Fruit fly (Drosophila melanogaster) whole organism, prepupa: ENCODE measurements around the gene Lk6.

Source experiments
- Blimp-1 ChIP-seq: fragments of 200-800 bp; sonication (Bioruptor generic); optimal IDR thresholded peaks from 3 replicates; lab custom pipeline; 2017; ENCODE audit warnings: missing biosample characterization, missing genetic modification characterization, mild to moderate bottlenecking, moderate library complexity, missing genetic modification reagents
- CG10631 ChIP-seq: fragments of 200-800 bp; sonication (Bioruptor generic); optimal IDR thresholded peaks from 2 replicates; lab custom pipeline; 2016; ENCODE audit warnings: missing biosample characterization, missing genetic modification characterization
- CG15336 ChIP-seq: fragments of 200-800 bp; sonication (Bioruptor generic); IDR thresholded peaks from 2 replicates; pipeline ENCODE4 v1.3.6; 2022; ENCODE audit warnings: missing biosample characterization, missing genetic modification characterization
- CG3032 ChIP-seq: fragments of 200-800 bp; optimal IDR thresholded peaks from 2 replicates; lab custom pipeline; 2019; ENCODE audit warnings: missing biosample characterization, mild to moderate bottlenecking, missing genetic modification characterization, moderate library complexity
- CG31627 ChIP-seq: fragments of 200-800 bp; sonication (Bioruptor generic); optimal IDR thresholded peaks from 3 replicates; lab custom pipeline; 2016; ENCODE audit warnings: missing biosample characterization, missing genetic modification characterization
- CG32006 ChIP-seq: fragments of 200-800 bp; sonication (Bioruptor generic); optimal IDR thresholded peaks from 3 replicates; lab custom pipeline; 2017; ENCODE audit warnings: missing biosample characterization, mild to moderate bottlenecking, missing genetic modification characterization
- CG34406 ChIP-seq: fragments of 200-800 bp; sonication (Bioruptor generic); optimal IDR thresholded peaks from 3 replicates; lab custom pipeline; 2016; ENCODE audit warnings: missing biosample characterization, missing genetic modification characterization
- CG4318 ChIP-seq: fragments of 200-800 bp; sonication (Bioruptor generic); optimal IDR thresholded peaks from 3 replicates; lab custom pipeline; 2017; ENCODE audit warnings: missing biosample characterization, mild to moderate bottlenecking, missing genetic modification characterization
- CG6792 ChIP-seq: fragments of 200-800 bp; sonication (Bioruptor generic); optimal IDR thresholded peaks from 3 replicates; lab custom pipeline; 2016; ENCODE audit warnings: missing biosample characterization, missing genetic modification characterization
- CG6854 ChIP-seq: fragments of 200-800 bp; sonication (Bioruptor generic); optimal IDR thresholded peaks from 2 replicates; lab custom pipeline; 2017; ENCODE audit warnings: missing biosample characterization, mild to moderate bottlenecking, missing genetic modification characterization
- CG7368 ChIP-seq: fragments of 200-800 bp; sonication (Bioruptor generic); optimal IDR thresholded peaks from 3 replicates; lab custom pipeline; 2016; ENCODE audit warnings: missing biosample characterization, missing genetic modification characterization
- CG8119 ChIP-seq: fragments of 200-800 bp; sonication (Bioruptor generic); IDR thresholded peaks from 3 replicates; pipeline ENCODE4 v1.3.6; 2022; ENCODE audit warnings: missing biosample characterization, missing genetic modification characterization
- Eip93F ChIP-seq: fragments of 200-800 bp; sonication (Bioruptor generic); optimal IDR thresholded peaks from 2 replicates; lab custom pipeline; 2016; ENCODE audit warnings: missing biosample characterization, mild to moderate bottlenecking, missing genetic modification characterization
- Ets21C ChIP-seq: fragments of 200-800 bp; sonication (Bioruptor generic); optimal IDR thresholded peaks from 3 replicates; lab custom pipeline; 2016; ENCODE audit warnings: missing biosample characterization, missing genetic modification characterization
- Ets96B ChIP-seq: fragments of 200-800 bp; optimal IDR thresholded peaks from 2 replicates; lab custom pipeline; 2019; ENCODE audit warnings: missing biosample characterization, mild to moderate bottlenecking, missing genetic modification characterization, moderate library complexity
- Hr38 ChIP-seq: sonication (Bioruptor generic); optimal IDR thresholded peaks from 2 replicates; lab custom pipeline; 2016; ENCODE audit warnings: missing biosample characterization, missing genetic modification characterization
- Hr4 ChIP-seq: fragments of 200-800 bp; sonication (Bioruptor generic); optimal IDR thresholded peaks from 3 replicates; lab custom pipeline; 2016; ENCODE audit warnings: missing biosample characterization, missing genetic modification characterization
- Lpt ChIP-seq: fragments of 200-800 bp; sonication (Bioruptor generic); optimal IDR thresholded peaks from 3 replicates; lab custom pipeline; 2016; ENCODE audit warnings: missing biosample characterization, missing genetic modification characterization
- Sox14 ChIP-seq: fragments of 200-800 bp; sonication (Bioruptor generic); optimal IDR thresholded peaks from 3 replicates; lab custom pipeline; 2016; ENCODE audit warnings: missing biosample characterization, missing genetic modification characterization
- Sox15 ChIP-seq: fragments of 200-800 bp; sonication (Bioruptor generic); optimal IDR thresholded peaks from 3 replicates; lab custom pipeline; 2016; ENCODE audit warnings: missing biosample characterization, missing genetic modification characterization
- acj6 ChIP-seq: fragments of 200-800 bp; sonication (Bioruptor generic); optimal IDR thresholded peaks from 3 replicates; lab custom pipeline; 2016; ENCODE audit warnings: missing biosample characterization, missing genetic modification characterization
- fd59A ChIP-seq: fragments of 200-800 bp; sonication (Bioruptor generic); optimal IDR thresholded peaks from 2 replicates; lab custom pipeline; 2017; ENCODE audit warnings: missing biosample characterization, mild to moderate bottlenecking, missing genetic modification characterization, missing genetic modification reagents
- fd85E ChIP-seq: fragments of 200-800 bp; sonication (Bioruptor generic); optimal IDR thresholded peaks from 3 replicates; lab custom pipeline; 2016; ENCODE audit warnings: missing biosample characterization, missing genetic modification characterization
- fkh ChIP-seq: fragments of 200-800 bp; sonication (Bioruptor generic); optimal IDR thresholded peaks from 3 replicates; lab custom pipeline; 2017; ENCODE audit warnings: missing biosample characterization, mild to moderate bottlenecking, missing genetic modification characterization, moderate library complexity
- net ChIP-seq: fragments of 200-800 bp; sonication (Bioruptor generic); optimal IDR thresholded peaks from 3 replicates; lab custom pipeline; 2016; ENCODE audit warnings: missing biosample characterization, missing genetic modification characterization
- pdm3 ChIP-seq: fragments of 200-800 bp; sonication (Bioruptor generic); optimal IDR thresholded peaks from 3 replicates; lab custom pipeline; 2016; ENCODE audit warnings: missing biosample characterization, missing genetic modification characterization
- spab ChIP-seq: fragments of 200-800 bp; sonication (Bioruptor generic); optimal IDR thresholded peaks from 2 replicates; lab custom pipeline; 2017; ENCODE audit warnings: missing biosample characterization, mild to moderate bottlenecking, missing genetic modification characterization, missing genetic modification reagents
- svp ChIP-seq: fragments of 200-800 bp; sonication (Bioruptor generic); peaks from one replicate; lab custom pipeline; 2016; ENCODE audit warnings: missing biosample characterization, missing genetic modification characterization
- topi ChIP-seq: fragments of 200-800 bp; sonication (Bioruptor generic); optimal IDR thresholded peaks from 3 replicates; lab custom pipeline; 2016; ENCODE audit warnings: missing biosample characterization, missing genetic modification characterization
- vri ChIP-seq: fragments of 200-800 bp; sonication (Bioruptor generic); optimal IDR thresholded peaks from 3 replicates; lab custom pipeline; 2016; ENCODE audit warnings: missing biosample characterization, mild to moderate bottlenecking, missing genetic modification characterization

Lk6 gene

DNA sequence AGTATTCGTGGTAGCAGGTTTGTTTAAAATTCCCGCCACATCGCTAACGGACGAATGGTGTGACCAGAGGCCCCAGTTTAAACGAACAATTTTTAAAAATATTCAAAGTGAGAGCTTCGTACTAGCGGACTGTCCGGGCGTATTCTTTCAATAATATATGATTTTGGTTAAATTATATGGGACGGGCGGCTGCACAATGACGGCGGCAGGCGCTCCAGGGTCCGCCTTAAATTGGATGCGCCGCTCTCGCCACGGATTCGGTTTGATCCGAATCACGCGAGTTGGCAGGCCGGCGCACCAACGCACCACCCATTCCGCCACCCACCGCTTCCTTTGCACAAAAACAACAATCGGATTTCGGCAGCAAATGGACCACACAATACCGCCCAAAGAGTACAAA, 28.9 kb downstream of the Lk6 start, which contains the start of gene CG14721:
Gene CG14721 (plus strand): TSS at position 111 of the 400 bp plus-strand sequence.
- TF ChIP-seq CG31627 (peak; percentile 41), fkh (GFP tag; lab: Kevin White, UChicago) (no peak), CG3032 (peak; percentile 33)
- TF ChIP-seq, all 60 proteins: peak for 2

DNA sequence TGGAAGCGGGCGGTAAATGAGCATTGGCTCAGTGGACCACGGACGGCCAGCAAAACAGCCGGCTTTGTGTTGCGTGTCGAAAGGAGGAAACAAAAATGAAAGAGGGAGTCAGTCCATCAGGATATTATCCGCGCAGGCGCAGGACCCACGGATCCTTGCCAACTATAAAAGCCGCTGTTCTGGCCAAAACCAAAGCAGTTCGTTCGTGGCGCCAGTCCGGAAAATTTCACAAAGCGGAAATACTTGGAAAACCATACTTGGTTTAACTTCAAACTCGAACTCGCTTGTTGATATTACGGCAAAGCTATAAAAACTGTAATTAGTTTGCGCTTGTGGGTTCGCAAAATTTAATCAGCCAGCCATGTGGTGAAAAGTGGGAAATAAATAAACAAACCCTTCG, 42.7 kb downstream of the Lk6 start, which contains the start of gene CG12594:
Gene CG12594 (plus strand): TSS at position 142 of the 400 bp plus-strand sequence.
- TF ChIP-seq CG4318 (GFP tag; lab: Kevin White, UChicago), result no peak
- no peak for TF ChIP-seq net (GFP tag; lab: Kevin White, UChicago)
- no peak for TF ChIP-seq vri (GFP tag; lab: Kevin White, UChicago)
- no peak for TF ChIP-seq acj6 (GFP tag; lab: Kevin White, UChicago)
- no peak for TF ChIP-seq fd59A
- no peak for TF ChIP-seq fd85E
- no peak for TF ChIP-seq topi (GFP tag; lab: Kevin White, UChicago)
- no peak for TF ChIP-seq Ets21C
- no peak for TF ChIP-seq Hr38
- no peak for TF ChIP-seq Lpt (GFP tag; lab: Kevin White, UChicago)
- no peak for TF ChIP-seq CG8119 (GFP tag; lab: Robert Waterston, UW)
- TF ChIP-seq Ets96B (tag; lab: Kevin White, UChicago), result no peak
- no peak for TF ChIP-seq CG6792 (GFP tag; lab: Kevin White, UChicago)
- no peak for TF ChIP-seq CG10631 (GFP tag; lab: Kevin White, UChicago)
- TF ChIP-seq Hr4 (GFP tag; lab: Kevin White, UChicago), result no peak
- TF ChIP-seq CG7368 (GFP tag; lab: Kevin White, UChicago), result no peak
- TF ChIP-seq Blimp-1 (GFP tag; lab: Kevin White, UChicago), result no peak
- no peak for TF ChIP-seq CG6854 (GFP tag; lab: Kevin White, UChicago)

DNA sequence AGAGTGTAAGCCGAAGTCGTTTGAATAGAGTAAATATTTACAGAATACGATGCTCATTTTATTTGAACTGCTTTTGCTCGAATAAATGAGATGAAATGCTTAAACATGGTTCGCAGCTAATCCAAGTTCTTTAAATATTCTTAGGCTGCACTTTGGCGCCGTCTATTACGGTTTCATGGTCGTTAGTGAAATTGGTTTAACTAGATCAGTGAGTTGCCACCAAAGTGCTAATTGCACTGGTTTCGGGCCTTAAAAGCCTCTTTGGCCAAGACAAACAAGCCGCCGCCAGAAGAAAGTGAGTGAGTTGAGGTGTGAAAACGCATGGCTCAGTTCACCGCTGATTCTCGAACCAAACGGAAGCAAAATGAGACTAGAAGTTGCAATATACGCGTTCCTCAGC, 52.9 kb downstream of the Lk6 start, which contains the start of gene CG14720:
Gene CG14720 (plus strand): TSS at position 301 of the 400 bp plus-strand sequence.
- TF ChIP-seq fd85E (no peak), CG3032 (no peak), pdm3 (GFP tag; lab: Kevin White, UChicago) (no peak), svp (GFP tag; lab: Kevin White, UChicago) (peak; percentile 43), vri (GFP tag; lab: Kevin White, UChicago) (no peak), Sox15 (GFP tag; lab: Kevin White, UChicago) (no peak), net (GFP tag; lab: Kevin White, UChicago) (no peak)

DNA sequence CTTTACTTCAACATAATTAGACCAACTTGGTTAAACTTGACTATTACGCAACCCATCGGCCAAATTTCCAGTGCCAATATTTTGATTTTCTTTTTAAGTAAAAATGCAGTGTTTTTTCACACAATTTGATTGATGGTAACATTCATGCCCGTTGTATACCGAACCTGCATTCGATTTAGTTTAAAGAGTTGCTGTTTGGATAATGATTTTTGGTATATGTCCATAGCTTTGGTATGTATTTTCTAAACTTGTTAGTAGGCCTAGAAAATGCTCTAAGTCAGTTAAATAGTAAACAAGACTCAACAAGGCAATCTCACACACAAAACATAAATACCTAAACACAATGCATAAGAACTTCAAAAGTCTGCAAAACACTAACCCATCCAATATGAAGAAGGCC, 60.5 kb downstream of the Lk6 start, which contains the start of gene I-t:
Gene I-t (plus strand): TSS at position 301 of the 400 bp plus-strand sequence.
- no peak for TF ChIP-seq fkh (GFP tag; lab: Kevin White, UChicago)
- no peak for TF ChIP-seq Eip93F (GFP tag; lab: Kevin White, UChicago)
- TF ChIP-seq CG34406 (GFP tag; lab: Kevin White, UChicago), result no peak
- no peak for TF ChIP-seq CG32006 (GFP tag; lab: Kevin White, UChicago)
- TF ChIP-seq CG6792 (GFP tag; lab: Kevin White, UChicago), result no peak
- no peak for TF ChIP-seq Sox14 (GFP tag; lab: Kevin White, UChicago)
- no peak for TF ChIP-seq CG4318 (GFP tag; lab: Kevin White, UChicago)
- no peak for TF ChIP-seq spab (GFP tag; lab: Kevin White, UChicago)
- TF ChIP-seq net (GFP tag; lab: Kevin White, UChicago), result no peak
- TF ChIP-seq Ets21C, result no peak
- no peak for TF ChIP-seq CG3032
- TF ChIP-seq CG15336 (GFP tag; lab: Robert Waterston, UW), result no peak
